Fruit fly (Drosophila melanogaster): Measurements from ENCODE around the gene unc.

DNA sequence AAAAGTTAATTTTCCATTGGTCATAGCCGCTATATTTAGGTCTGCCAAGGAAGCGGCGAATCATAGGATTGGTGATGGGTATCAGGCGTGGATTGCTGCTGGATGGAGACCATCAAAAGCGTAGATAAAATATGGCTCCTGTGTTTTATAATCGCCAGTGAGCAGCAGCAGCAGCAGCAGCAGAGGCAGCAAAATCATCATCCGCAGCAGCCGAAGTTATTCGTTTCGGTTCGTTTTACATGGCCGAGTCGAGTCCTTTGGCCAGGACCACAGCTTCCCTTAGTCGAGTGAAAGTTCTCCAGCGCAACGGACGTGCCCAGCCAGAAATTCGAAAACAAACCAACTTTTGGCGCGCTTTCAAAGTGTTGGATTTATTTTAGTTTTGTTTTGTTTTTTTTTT is 23.2 kb downstream of the unc start, which contains the start of gene stg1:
- TF ChIP-seq sr (GFP tag; IDR thresholded peaks at IDR 0.05) (no peak), tup (GFP tag; optimal IDR thresholded peaks at IDR 0.05) (no peak), corto (GFP tag; optimal IDR thresholded peaks at IDR 0.05) (no peak), BEAF-32 (GFP tag; optimal IDR thresholded peaks at IDR 0.05) (no peak), CG8478 (optimal IDR thresholded peaks at IDR 0.05) (no peak), Sox100B (GFP tag; optimal IDR thresholded peaks at IDR 0.05) (no peak), CG2889 (GFP tag; IDR thresholded peaks at IDR 0.05) (no peak), CG3281 (GFP tag; optimal IDR thresholded peaks at IDR 0.05) (no peak), Hr39 (optimal IDR thresholded peaks at IDR 0.05) (no peak), CG1529 (GFP tag; optimal IDR thresholded peaks at IDR 0.05) (no peak), CG11696 (GFP tag; IDR thresholded peaks at IDR 0.05) (no peak), CG17802 (tag; optimal IDR thresholded peaks at IDR 0.05) (no peak), Deaf1 (tag; optimal IDR thresholded peaks at IDR 0.05) (peak; percentile 56)

Measured in whole organism, embryonic.